Worm (Caenorhabditis elegans) whole organism, L1 larva: ENCODE data around the gene cec-1.

ENCODE experiments used
- C16A3.4 ChIP-seq: fragments of 150-350 bp; optimal IDR thresholded peaks from 2 replicates; lab custom pipeline; 2014; ENCODE audit warnings: missing biosample characterization, missing genetic modification characterization
- alr-1 ChIP-seq: fragments of 200-800 bp; sonication (Bioruptor generic); optimal IDR thresholded peaks from 2 replicates; lab custom pipeline; 2018; ENCODE audit warnings: borderline replicate concordance, mild to moderate bottlenecking, missing genetic modification characterization, missing compliant biosample characterization
- aly-2 ChIP-seq: fragments of 150-350 bp; optimal IDR thresholded peaks from 2 replicates; lab custom pipeline; 2014; ENCODE audit warnings: missing biosample characterization, missing genetic modification characterization
- ama-1 ChIP-seq: fragments of 150-350 bp; optimal IDR thresholded peaks from 2 replicates; lab custom pipeline; 2014
- blmp-1 ChIP-seq: fragments of 150-350 bp; optimal IDR thresholded peaks from 2 replicates; lab custom pipeline; 2014; ENCODE audit warnings: missing biosample characterization, missing genetic modification characterization
- ceh-82 ChIP-seq, 3 experiments: fragments of 150-350 bp in 1 of 3; sonication (generic microtip) in 2 of 3; optimal IDR thresholded peaks; 2 replicates each; lab custom pipeline; 2014 to 2017; ENCODE audit warnings: missing biosample characterization in 3 of 3, missing genetic modification characterization in 3 of 3
- ceh-88 ChIP-seq: fragments of 200-800 bp; sonication (Bioruptor generic); IDR thresholded peaks from 2 replicates; pipeline ENCODE4 v1.3.6; 2022; ENCODE audit warnings: missing genetic modification characterization, missing compliant biosample characterization
- ceh-90 ChIP-seq: sonication (generic microtip); optimal IDR thresholded peaks from 2 replicates; lab custom pipeline; 2016; ENCODE audit warnings: missing genetic modification characterization, missing compliant biosample characterization
- ces-1 ChIP-seq: fragments of 150-350 bp; optimal IDR thresholded peaks from 2 replicates; lab custom pipeline; 2014; ENCODE audit warnings: missing biosample characterization, missing genetic modification reagents, missing genetic modification characterization
- dpl-1 ChIP-seq, 3 experiments: fragments of 150-350 bp in 2 of 3; sonication (generic microtip) in 1 of 3; optimal IDR thresholded peaks; 2 replicates each; lab custom pipeline; 2014 to 2017; ENCODE audit warnings: missing biosample characterization in 3 of 3, missing genetic modification characterization in 3 of 3, missing genetic modification reagents in 3 of 3
- efl-3 ChIP-seq: fragments of 200-800 bp; sonication (Bioruptor generic); optimal IDR thresholded peaks from 2 replicates; lab custom pipeline; 2018; ENCODE audit warnings: mild to moderate bottlenecking, missing genetic modification characterization, missing compliant biosample characterization
- egl-13 ChIP-seq: sonication (generic microtip); optimal IDR thresholded peaks from 2 replicates; lab custom pipeline; 2016; ENCODE audit warnings: missing genotype, missing genetic modification reagents, missing genetic modification characterization, missing compliant biosample characterization
- elt-3 ChIP-seq, 6 experiments: fragments of 150-350 bp in 1 of 6; sonication (generic microtip); optimal IDR thresholded peaks; 2 replicates each; lab custom pipeline; 2017 to 2018; ENCODE audit warnings: missing biosample characterization in 6 of 6, missing genetic modification characterization in 6 of 6, inconsistent platforms in 1 of 6
- ets-5 ChIP-seq: fragments of 200-800 bp; sonication (Bioruptor generic); IDR thresholded peaks from 2 replicates; pipeline ENCODE4 v1.3.6; 2022; ENCODE audit warnings: missing genetic modification characterization, missing compliant biosample characterization
- fkh-4 ChIP-seq: sonication (generic microtip); optimal IDR thresholded peaks from 2 replicates; lab custom pipeline; 2016; ENCODE audit warnings: missing compliant biosample characterization, missing genetic modification characterization, borderline replicate concordance
- grh-1 ChIP-seq: fragments of 200-800 bp; sonication (Bioruptor generic); IDR thresholded peaks from 2 replicates; pipeline ENCODE4 v1.3.6; 2022; ENCODE audit warnings: missing genetic modification reagents, missing genetic modification characterization, missing compliant biosample characterization
- hlh-4 ChIP-seq: sonication (generic microtip); optimal IDR thresholded peaks from 2 replicates; lab custom pipeline; 2016; ENCODE audit warnings: mild to moderate bottlenecking, missing genetic modification characterization, missing compliant biosample characterization
- hpl-2 ChIP-seq: fragments of 150-350 bp; optimal IDR thresholded peaks from 2 replicates; lab custom pipeline; 2014; ENCODE audit warnings: missing biosample characterization, missing genetic modification reagents, missing genetic modification characterization
- isw-1 ChIP-seq: fragments of 200-800 bp; sonication (Bioruptor generic); IDR thresholded peaks from 2 replicates; pipeline ENCODE4 v1.3.6; 2022; ENCODE audit warnings: missing genetic modification characterization, missing compliant biosample characterization
- jun-1 ChIP-seq: fragments of 150-350 bp; optimal IDR thresholded peaks from 2 replicates; lab custom pipeline; 2014; ENCODE audit warnings: missing biosample characterization, missing genetic modification reagents, missing genetic modification characterization
- lin-14 ChIP-seq: fragments of 200-800 bp; sonication (Bioruptor generic); optimal IDR thresholded peaks from 2 replicates; lab custom pipeline; 2018; ENCODE audit warnings: mild to moderate bottlenecking, missing genetic modification characterization, moderate library complexity, missing compliant biosample characterization
- lin-15B ChIP-seq: fragments of 150-350 bp; sonication (generic microtip); optimal IDR thresholded peaks from 3 replicates; lab custom pipeline; 2014; ENCODE audit warnings: missing biosample characterization, missing genetic modification characterization
- lin-39 ChIP-seq: fragments of 150-350 bp; optimal IDR thresholded peaks from 2 replicates; lab custom pipeline; 2014; ENCODE audit warnings: missing biosample characterization, missing genetic modification reagents, missing genetic modification characterization
- lir-3 ChIP-seq: sonication (generic microtip); optimal IDR thresholded peaks from 2 replicates; lab custom pipeline; 2016; ENCODE audit warnings: mild to moderate bottlenecking, missing genetic modification characterization, moderate library complexity, missing compliant biosample characterization; ENCODE audit not compliant: poor library complexity
- mdl-1 ChIP-seq, 2 experiments: fragments of 150-350 bp; optimal IDR thresholded peaks; 2 replicates each; lab custom pipeline; 2014 to 2017; ENCODE audit warnings: missing biosample characterization in 2 of 2, missing genetic modification characterization in 2 of 2, inconsistent platforms in 1 of 2
- mef-2 ChIP-seq: fragments of 150-350 bp; optimal IDR thresholded peaks from 2 replicates; lab custom pipeline; 2014; ENCODE audit warnings: missing biosample characterization, missing genetic modification characterization
- mep-1 ChIP-seq: fragments of 150-350 bp; optimal IDR thresholded peaks from 2 replicates; lab custom pipeline; 2014; ENCODE audit warnings: missing biosample characterization, missing genetic modification characterization
- nhr-12 ChIP-seq: sonication (generic microtip); optimal IDR thresholded peaks from 2 replicates; lab custom pipeline; 2017; ENCODE audit warnings: missing biosample characterization, missing genetic modification characterization
- nhr-19 ChIP-seq: fragments of 200-800 bp; sonication (Bioruptor generic); conservative IDR thresholded peaks from 2 replicates; pipeline ENCODE4 v1.3.6; 2022; ENCODE audit warnings: missing genetic modification characterization, missing compliant biosample characterization
- nhr-20 ChIP-seq: sonication (generic microtip); optimal IDR thresholded peaks from 2 replicates; lab custom pipeline; 2016; ENCODE audit warnings: mild to moderate bottlenecking, missing genetic modification characterization, missing compliant biosample characterization
- nhr-237 ChIP-seq: fragments of 150-350 bp; optimal IDR thresholded peaks from 2 replicates; lab custom pipeline; 2014; ENCODE audit warnings: missing biosample characterization, missing genetic modification characterization
- nhr-28 ChIP-seq: fragments of 150-350 bp; optimal IDR thresholded peaks from 2 replicates; lab custom pipeline; 2014; ENCODE audit warnings: missing biosample characterization, missing genetic modification characterization
- nhr-71 ChIP-seq: sonication (generic microtip); optimal IDR thresholded peaks from 2 replicates; lab custom pipeline; 2016; ENCODE audit warnings: mild to moderate bottlenecking, missing genetic modification characterization, moderate library complexity, missing compliant biosample characterization
- nhr-76 ChIP-seq: sonication (generic microtip); optimal IDR thresholded peaks from 2 replicates; lab custom pipeline; 2017; ENCODE audit warnings: missing biosample characterization, missing genetic modification characterization
- nhr-84 ChIP-seq: sonication (generic microtip); optimal IDR thresholded peaks from 2 replicates; lab custom pipeline; 2017; ENCODE audit warnings: missing biosample characterization, missing genetic modification characterization
- nhr-85 ChIP-seq: sonication (generic microtip); peaks from one replicate; lab custom pipeline; 2016; ENCODE audit warnings: missing genetic modification characterization, inconsistent platforms, missing compliant biosample characterization
- nhr-90 ChIP-seq: sonication (generic microtip); optimal IDR thresholded peaks from 2 replicates; lab custom pipeline; 2016; ENCODE audit warnings: mild to moderate bottlenecking, missing genetic modification characterization, missing compliant biosample characterization; ENCODE audit not compliant: poor library complexity
- pax-3 ChIP-seq: fragments of 200-800 bp; sonication (Bioruptor generic); optimal IDR thresholded peaks from 2 replicates; lab custom pipeline; 2018; ENCODE audit warnings: mild to moderate bottlenecking, missing genetic modification characterization, moderate library complexity, missing compliant biosample characterization
- pqm-1 ChIP-seq: sonication (generic microtip); optimal IDR thresholded peaks from 3 replicates; lab custom pipeline; 2017; ENCODE audit warnings: missing biosample characterization, missing genetic modification characterization
- rnt-1 ChIP-seq: sonication (generic microtip); optimal IDR thresholded peaks from 2 replicates; lab custom pipeline; 2016; ENCODE audit warnings: mild to moderate bottlenecking, missing genetic modification characterization, moderate library complexity, missing compliant biosample characterization
- skn-1 ChIP-seq: fragments of 150-350 bp; optimal IDR thresholded peaks from 2 replicates; lab custom pipeline; 2014; ENCODE audit warnings: missing biosample characterization, missing genetic modification characterization
- snpc-4 ChIP-seq: fragments of 150-350 bp; optimal IDR thresholded peaks from 2 replicates; lab custom pipeline; 2014; ENCODE audit warnings: missing biosample characterization, missing genetic modification characterization
- sup-37 ChIP-seq: fragments of 200-800 bp; sonication (Bioruptor generic); optimal IDR thresholded peaks from 2 replicates; lab custom pipeline; 2018; ENCODE audit warnings: mild to moderate bottlenecking, missing genetic modification characterization, missing compliant biosample characterization
- swsn-7 ChIP-seq: sonication (generic microtip); optimal IDR thresholded peaks from 2 replicates; lab custom pipeline; 2016; ENCODE audit warnings: missing genetic modification characterization, missing compliant biosample characterization
- tlp-1 ChIP-seq: fragments of 150-350 bp; optimal IDR thresholded peaks from 2 replicates; lab custom pipeline; 2014; ENCODE audit warnings: missing biosample characterization, missing genetic modification characterization
- unc-130 ChIP-seq: fragments of 150-350 bp; optimal IDR thresholded peaks from 2 replicates; lab custom pipeline; 2017; ENCODE audit warnings: missing biosample characterization, missing genetic modification characterization, inconsistent platforms
- unc-30 ChIP-seq: sonication (generic microtip); optimal IDR thresholded peaks from 2 replicates; lab custom pipeline; 2017; ENCODE audit warnings: missing biosample characterization, missing genetic modification characterization
- unc-62 ChIP-seq: fragments of 150-350 bp; optimal IDR thresholded peaks from 2 replicates; lab custom pipeline; 2014; ENCODE audit warnings: missing biosample characterization, missing genetic modification reagents, missing genetic modification characterization
- unc-86 ChIP-seq: sonication (generic microtip); optimal IDR thresholded peaks from 2 replicates; lab custom pipeline; 2016; ENCODE audit warnings: missing genetic modification characterization, missing compliant biosample characterization
- xbp-1 ChIP-seq: sonication (generic microtip); optimal IDR thresholded peaks from 2 replicates; lab custom pipeline; 2016; ENCODE audit warnings: missing genetic modification characterization, missing compliant biosample characterization
- zag-1 ChIP-seq: fragments of 150-350 bp; optimal IDR thresholded peaks from 2 replicates; lab custom pipeline; 2014; ENCODE audit warnings: missing biosample characterization, missing genetic modification characterization
- zip-4 ChIP-seq: fragments of 200-800 bp; sonication (Bioruptor generic); optimal IDR thresholded peaks from 2 replicates; lab custom pipeline; 2018; ENCODE audit warnings: mild to moderate bottlenecking, missing genetic modification characterization, moderate library complexity, missing compliant biosample characterization

The cec-1 gene

ce11 chrIII:8410747-8411146 is 15.4 kb upstream of the cec-1 start:
- no peak for TF ChIP-seq dpl-1 (GFP tag; optimal IDR thresholded peaks at IDR 0.05; lab: Kevin White, UChicago)
- no peak for TF ChIP-seq snpc-4
- TF ChIP-seq zip-4 (GFP tag; lab: Kevin White, UChicago), result no peak
- TF ChIP-seq nhr-84 (tag; lab: Kevin White, UChicago), result no peak
- no peak for TF ChIP-seq nhr-237 (tag; lab: Kevin White, UChicago)

- TF ChIP-seq skn-1 (peak; percentile 88), ceh-90 (no peak), C16A3.4 (tag; lab: Kevin White, UChicago) (no peak), mep-1 (tag; lab: Kevin White, UChicago) (peak; percentile 97), nhr-85 (tag; lab: Kevin White, UChicago) (no peak), lir-3 (tag; lab: Kevin White, UChicago) (no peak), ets-5 (GFP tag; lab: Robert Waterston, UW) (no peak), sup-37 (no peak), ceh-88 (no peak), tlp-1 (tag; lab: Kevin White, UChicago) (no peak), unc-130 (tag; lab: Kevin White, UChicago) (no peak), unc-30 (tag; lab: Kevin White, UChicago) (no peak), aly-2 (tag; lab: Kevin White, UChicago) (no peak), nhr-71 (tag; lab: Kevin White, UChicago) (peak; percentile 72), lin-14 (GFP tag; lab: Kevin White, UChicago) (peak; percentile 97), jun-1 (peak; percentile 57), pax-3 (tag; lab: Kevin White, UChicago) (no peak), unc-86 (tag; lab: Kevin White, UChicago) (peak; percentile 66), xbp-1 (tag; lab: Kevin White, UChicago) (peak; percentile 44), nhr-90 (tag; lab: Kevin White, UChicago) (peak; percentile 22), mdl-1 (tag; optimal IDR thresholded peaks at IDR 0.05; lab: Kevin White, UChicago) (peak in 1 of 2 experiments; percentile 29), pqm-1 (tag; lab: Kevin White, UChicago) (no peak), zag-1 (tag; lab: Kevin White, UChicago) (no peak), hpl-2 (GFP tag; lab: Kevin White, UChicago) (no peak), elt-3 (tag; optimal IDR thresholded peaks at IDR 0.05; lab: Kevin White, UChicago) (no peak), isw-1 (GFP tag; lab: Robert Waterston, UW) (peak; percentile 43), nhr-19 (peak; percentile 35), nhr-76 (tag; lab: Kevin White, UChicago) (no peak), unc-62 (GFP tag; lab: Kevin White, UChicago) (no peak), lin-39 (tag; lab: Kevin White, UChicago) (no peak), efl-3 (GFP tag; lab: Kevin White, UChicago) (no peak), nhr-20 (peak; percentile 55), hlh-4 (tag; lab: Kevin White, UChicago) (no peak), zip-4 (GFP tag; lab: Kevin White, UChicago) (peak; percentile 7), ama-1 (lab: Kevin White, UChicago) (no peak), grh-1 (GFP tag; lab: Robert Waterston, UW) (no peak), nhr-12 (tag; lab: Kevin White, UChicago) (no peak), lin-15B (peak; percentile 24), egl-13 (no peak), fkh-4 (tag; lab: Kevin White, UChicago) (no peak), rnt-1 (peak; percentile 19), blmp-1 (tag; lab: Kevin White, UChicago) (peak; percentile 85), alr-1 (tag; lab: Kevin White, UChicago) (no peak), nhr-28 (tag; lab: Kevin White, UChicago) (no peak), swsn-7 (tag; lab: Kevin White, UChicago) (peak; percentile 58), ces-1 (GFP tag; lab: Kevin White, UChicago) (no peak), mef-2 (tag; lab: Kevin White, UChicago) (no peak), ceh-82 (tag; optimal IDR thresholded peaks at IDR 0.05; lab: Kevin White, UChicago) (peak; percentile 25 to 63 (median 34))
Observed at ce11 chrIII:8411976-8412375, 14.2 kb upstream of the cec-1 start.
